Worm (Caenorhabditis elegans) whole organism, L1 larva: ENCODE data around the gene srx-36.

Experiments used
- C04F5.9 ChIP-seq: sonication (generic microtip); optimal IDR thresholded peaks from 2 replicates; lab custom pipeline; 2016; ENCODE audit warnings: missing genetic modification characterization, missing compliant biosample characterization
- F16B12.6 ChIP-seq: fragments of 150-350 bp; optimal IDR thresholded peaks from 2 replicates; lab custom pipeline; 2014; ENCODE audit warnings: missing biosample characterization, missing genetic modification characterization
- ceh-63 ChIP-seq: fragments of 200-800 bp; sonication (Bioruptor generic); optimal IDR thresholded peaks from 2 replicates; lab custom pipeline; 2018; ENCODE audit warnings: mild to moderate bottlenecking, missing genetic modification characterization, missing compliant biosample characterization
- ceh-82 ChIP-seq, 3 experiments: fragments of 150-350 bp in 1 of 3; sonication (generic microtip) in 2 of 3; optimal IDR thresholded peaks; 2 replicates each; lab custom pipeline; 2014 to 2017; ENCODE audit warnings: missing biosample characterization in 3 of 3, missing genetic modification characterization in 3 of 3
- ceh-90 ChIP-seq: sonication (generic microtip); optimal IDR thresholded peaks from 2 replicates; lab custom pipeline; 2016; ENCODE audit warnings: missing genetic modification characterization, missing compliant biosample characterization
- dsc-1 ChIP-seq: sonication (generic microtip); optimal IDR thresholded peaks from 2 replicates; lab custom pipeline; 2016; ENCODE audit warnings: mild to moderate bottlenecking, missing genetic modification characterization, missing compliant biosample characterization
- efl-1 ChIP-seq, 4 experiments: fragments of 150-350 bp; optimal IDR thresholded peaks in 3 of 4; peaks in 1 of 4; 1 replicate in 1 of 4; 2 replicates in 3 of 4; lab custom pipeline; 2014; ENCODE audit warnings: missing biosample characterization in 2 of 4, missing genetic modification characterization in 2 of 4, missing genetic modification reagents in 2 of 4
- elt-2 ChIP-seq: sonication (generic microtip); optimal IDR thresholded peaks from 2 replicates; lab custom pipeline; 2016; ENCODE audit warnings: missing genetic modification characterization, mild to moderate bottlenecking, inconsistent platforms, missing compliant biosample characterization, missing genetic modification reagents
- elt-3 ChIP-seq, 6 experiments: fragments of 150-350 bp in 1 of 6; sonication (generic microtip); optimal IDR thresholded peaks; 2 replicates each; lab custom pipeline; 2017 to 2018; ENCODE audit warnings: missing biosample characterization in 6 of 6, missing genetic modification characterization in 6 of 6, inconsistent platforms in 1 of 6
- fkh-10 ChIP-seq: sonication (generic microtip); optimal IDR thresholded peaks from 2 replicates; lab custom pipeline; 2017; ENCODE audit warnings: missing biosample characterization, missing genetic modification reagents, missing genetic modification characterization
- jun-1 ChIP-seq: fragments of 150-350 bp; optimal IDR thresholded peaks from 2 replicates; lab custom pipeline; 2014; ENCODE audit warnings: missing biosample characterization, missing genetic modification reagents, missing genetic modification characterization
- lin-14 ChIP-seq: fragments of 200-800 bp; sonication (Bioruptor generic); optimal IDR thresholded peaks from 2 replicates; lab custom pipeline; 2018; ENCODE audit warnings: mild to moderate bottlenecking, missing genetic modification characterization, moderate library complexity, missing compliant biosample characterization
- lin-15B ChIP-seq: fragments of 150-350 bp; sonication (generic microtip); optimal IDR thresholded peaks from 3 replicates; lab custom pipeline; 2014; ENCODE audit warnings: missing biosample characterization, missing genetic modification characterization
- lir-3 ChIP-seq: sonication (generic microtip); optimal IDR thresholded peaks from 2 replicates; lab custom pipeline; 2016; ENCODE audit warnings: mild to moderate bottlenecking, missing genetic modification characterization, moderate library complexity, missing compliant biosample characterization; ENCODE audit not compliant: poor library complexity
- mef-2 ChIP-seq: fragments of 150-350 bp; optimal IDR thresholded peaks from 2 replicates; lab custom pipeline; 2014; ENCODE audit warnings: missing biosample characterization, missing genetic modification characterization
- nhr-20 ChIP-seq: sonication (generic microtip); optimal IDR thresholded peaks from 2 replicates; lab custom pipeline; 2016; ENCODE audit warnings: mild to moderate bottlenecking, missing genetic modification characterization, missing compliant biosample characterization
- nhr-71 ChIP-seq: sonication (generic microtip); optimal IDR thresholded peaks from 2 replicates; lab custom pipeline; 2016; ENCODE audit warnings: mild to moderate bottlenecking, missing genetic modification characterization, moderate library complexity, missing compliant biosample characterization
- nhr-77 ChIP-seq: fragments of 150-350 bp; optimal IDR thresholded peaks from 2 replicates; lab custom pipeline; 2014; ENCODE audit warnings: missing biosample characterization, missing genetic modification characterization
- nhr-84 ChIP-seq: sonication (generic microtip); optimal IDR thresholded peaks from 2 replicates; lab custom pipeline; 2017; ENCODE audit warnings: missing biosample characterization, missing genetic modification characterization
- nhr-85 ChIP-seq: sonication (generic microtip); peaks from one replicate; lab custom pipeline; 2016; ENCODE audit warnings: missing genetic modification characterization, inconsistent platforms, missing compliant biosample characterization
- pag-3 ChIP-seq: sonication (generic microtip); optimal IDR thresholded peaks from 2 replicates; lab custom pipeline; 2017; ENCODE audit warnings: missing genetic modification characterization, mild to moderate bottlenecking, missing compliant biosample characterization, antibody characterized with exemption, borderline replicate concordance; ENCODE audit not compliant: insufficient read depth
- skn-1 ChIP-seq: fragments of 150-350 bp; optimal IDR thresholded peaks from 2 replicates; lab custom pipeline; 2014; ENCODE audit warnings: missing biosample characterization, missing genetic modification characterization
- sox-4 ChIP-seq: sonication (generic microtip); optimal IDR thresholded peaks from 2 replicates; lab custom pipeline; 2016; ENCODE audit warnings: missing genetic modification characterization, missing compliant biosample characterization
- unc-30 ChIP-seq: sonication (generic microtip); optimal IDR thresholded peaks from 2 replicates; lab custom pipeline; 2017; ENCODE audit warnings: missing biosample characterization, missing genetic modification characterization
- vab-15 ChIP-seq: sonication (generic microtip); optimal IDR thresholded peaks from 2 replicates; lab custom pipeline; 2017; ENCODE audit warnings: missing genotype, mild to moderate bottlenecking, missing genetic modification characterization, missing compliant biosample characterization
- xbp-1 ChIP-seq: sonication (generic microtip); optimal IDR thresholded peaks from 2 replicates; lab custom pipeline; 2016; ENCODE audit warnings: missing genetic modification characterization, missing compliant biosample characterization
- ztf-11 ChIP-seq, 2 experiments: sonication (generic microtip); optimal IDR thresholded peaks; 2 replicates each; lab custom pipeline; 2016 to 2017; ENCODE audit warnings: missing genetic modification characterization in 2 of 2, missing biosample characterization in 1 of 2, missing compliant biosample characterization in 1 of 2

Gene srx-36

ce11 chrV:7106499-7107152 lies 24.2 kb downstream of the srx-36 start:
- peak; percentile 60 for TF ChIP-seq fkh-10 (GFP tag; lab: Kevin White, UChicago)
- TF ChIP-seq lin-15B = no peak
- no peak for TF ChIP-seq ceh-82 (tag; optimal IDR thresholded peaks at IDR 0.05; lab: Kevin White, UChicago)
- TF ChIP-seq jun-1 (tag; lab: Kevin White, UChicago) = no peak
- TF ChIP-seq lin-14 = peak; percentile 44
- no peak for TF ChIP-seq sox-4 (tag; lab: Kevin White, UChicago)
- TF ChIP-seq, all 84 proteins: peak for 2

- no peak for TF ChIP-seq lir-3 (tag; lab: Kevin White, UChicago)
- no peak for TF ChIP-seq unc-30 (tag; lab: Kevin White, UChicago)
- TF ChIP-seq F16B12.6 (tag; lab: Kevin White, UChicago) = no peak
- no peak for TF ChIP-seq lin-15B
- TF ChIP-seq nhr-77 (tag; lab: Kevin White, UChicago) = no peak
- TF ChIP-seq skn-1 (tag; lab: Kevin White, UChicago) = no peak
- TF ChIP-seq vab-15 = no peak
- TF ChIP-seq mef-2 = no peak
- TF ChIP-seq jun-1 (tag; lab: Kevin White, UChicago) = no peak
- no peak for TF ChIP-seq ceh-90 (tag; lab: Kevin White, UChicago)
- TF ChIP-seq xbp-1 (tag; lab: Kevin White, UChicago) = no peak
- no peak for TF ChIP-seq ztf-11 (tag; optimal IDR thresholded peaks at IDR 0.05; lab: Kevin White, UChicago)
- no peak for TF ChIP-seq elt-2
These were observed 27.6 kb downstream of the srx-36 start, which contains the start of gene odr-2 for ce11 chrV:7103247-7103646. Gene odr-2, plus strand, starts transcription at chrV:7103547.

ce11 chrV:7096811-7097210 lies 34.1 kb downstream of the srx-36 start:
- TF ChIP-seq ceh-82 (tag; optimal IDR thresholded peaks at IDR 0.05; lab: Kevin White, UChicago) (no peak), efl-1 (optimal IDR thresholded peaks at IDR 0.05; lab: Kevin White, UChicago) (no peak), efl-1 (GFP tag; optimal IDR thresholded peaks at IDR 0.05 in 1 of 2; lab: Kevin White, UChicago) (peak in 1 of 2 experiments; percentile 6)

ce11 chrV:7096129-7096730 lies 34.6 kb downstream of the srx-36 start:
- TF ChIP-seq unc-30 (tag; lab: Kevin White, UChicago) (no peak), efl-1 (optimal IDR thresholded peaks at IDR 0.05; lab: Kevin White, UChicago) (no peak), efl-1 (GFP tag; optimal IDR thresholded peaks at IDR 0.05 in 1 of 2; lab: Kevin White, UChicago) (peak in 1 of 2 experiments; percentile 91)

- TF ChIP-seq nhr-84 (no peak), ceh-63 (no peak), elt-2 (peak; percentile 67), elt-3 (tag; optimal IDR thresholded peaks at IDR 0.05; lab: Kevin White, UChicago) (no peak), nhr-20 (tag; lab: Kevin White, UChicago) (peak; percentile 51), nhr-71 (tag; lab: Kevin White, UChicago) (peak; percentile 19), nhr-85 (tag; lab: Kevin White, UChicago) (peak; percentile 71), dsc-1 (peak; percentile 14), pag-3 (no peak), lin-14 (peak; percentile 15), C04F5.9 (no peak)
These were observed 35.5 kb downstream of the srx-36 start for ce11 chrV:7095254-7095990.
